Fruit fly (Drosophila melanogaster): ENCODE results near the gene PolE1.

Gene PolE1

dm6 chr3R:23314332-23314731, 33.6 kb upstream of the PolE1 start (continued):
- TF ChIP-seq CG15479 (GFP tag; optimal IDR thresholded peaks at IDR 0.05) (peak; percentile 57), CG8944 (GFP tag; optimal IDR thresholded peaks at IDR 0.05) (no peak), pros (GFP tag; optimal IDR thresholded peaks at IDR 0.05) (peak; percentile 42), sr (GFP tag; IDR thresholded peaks at IDR 0.05) (no peak), sqz (GFP tag; optimal IDR thresholded peaks at IDR 0.05) (peak; percentile 70), zfh1 (GFP tag; IDR thresholded peaks at IDR 0.05) (no peak), Hand (GFP tag; optimal IDR thresholded peaks at IDR 0.05) (no peak), Xrp1 (GFP tag; IDR thresholded peaks at IDR 0.05) (peak; percentile 51), CG11696 (GFP tag; IDR thresholded peaks at IDR 0.05) (peak; percentile 45), CG34376 (GFP tag; optimal IDR thresholded peaks at IDR 0.05) (peak; percentile 76), ftz-f1 (GFP tag; optimal IDR thresholded peaks at IDR 0.05) (peak; percentile 57), CG10543 (GFP tag; optimal IDR thresholded peaks at IDR 0.05) (peak; percentile 56), B-H2 (GFP tag; optimal IDR thresholded peaks at IDR 0.05) (peak; percentile 22), salm (tag; optimal IDR thresholded peaks at IDR 0.05) (peak; percentile 20), CG42726 (GFP tag; IDR thresholded peaks at IDR 0.05; ENCODE audit: partially characterized antibody) (no peak), Dek (tag; optimal IDR thresholded peaks at IDR 0.05) (no peak), H15 (GFP tag; IDR thresholded peaks at IDR 0.05) (no peak), Myb (GFP tag; optimal IDR thresholded peaks at IDR 0.05) (peak; percentile 9), CG9437 (GFP tag; optimal IDR thresholded peaks at IDR 0.05) (peak; percentile 12), prd (optimal IDR thresholded peaks at IDR 0.05) (no peak), prd (GFP tag; IDR thresholded peaks at IDR 0.05) (0 out of 3 replicates have a peak, but pooled peaks have one; percentile 12), HLH54F (GFP tag; optimal IDR thresholded peaks at IDR 0.05) (no peak), Usf (GFP tag; optimal IDR thresholded peaks at IDR 0.05) (no peak), ato (GFP tag; IDR thresholded peaks at IDR 0.05; ENCODE audit: partially characterized antibody) (no peak), shn (GFP tag; optimal IDR thresholded peaks at IDR 0.05) (no peak), CG1832 (GFP tag; optimal IDR thresholded peaks at IDR 0.05) (no peak), CG10267 (tag; optimal IDR thresholded peaks at IDR 0.05) (peak; percentile 11), Eip74EF (GFP tag; optimal IDR thresholded peaks at IDR 0.05) (peak in 1 of 2 experiments; percentile 66), Meics (GFP tag; optimal IDR thresholded peaks at IDR 0.05) (peak; percentile 50), Mes4 (GFP tag; optimal IDR thresholded peaks at IDR 0.05) (peak; percentile 19), CG18619 (GFP tag; optimal IDR thresholded peaks at IDR 0.05) (no peak), Elba2 (GFP tag; optimal IDR thresholded peaks at IDR 0.05) (no peak), Nf-YA (GFP tag; IDR thresholded peaks at IDR 0.05) (peak; percentile 48; the same call in 1 of the 2 replicates), lov (optimal IDR thresholded peaks at IDR 0.05) (no peak), lov (GFP tag; IDR thresholded peaks at IDR 0.05) (peak; percentile 55; the same call in 1 of the 3 replicates), Asciz (GFP tag; optimal IDR thresholded peaks at IDR 0.05) (peak; percentile 47), sens (GFP tag) (peak; percentile 69), lbe (GFP tag; optimal IDR thresholded peaks at IDR 0.05) (no peak), lab (GFP tag; optimal IDR thresholded peaks at IDR 0.05) (peak; percentile 67), CG14710 (tag; optimal IDR thresholded peaks at IDR 0.05) (peak; percentile 12), psq (GFP tag; optimal IDR thresholded peaks at IDR 0.05) (no peak), CG7987 (GFP tag; optimal IDR thresholded peaks at IDR 0.05) (peak; percentile 79), twi (tag; optimal IDR thresholded peaks at IDR 0.05) (peak; percentile 16), sd (tag; optimal IDR thresholded peaks at IDR 0.05) (peak; percentile 1), dmrt99B (tag; optimal IDR thresholded peaks at IDR 0.05) (peak; percentile 24), CG3847 (GFP tag; IDR thresholded peaks at IDR 0.05) (0 out of 2 replicates have a peak, but pooled peaks have one; percentile 17), sob (GFP tag; IDR thresholded peaks at IDR 0.05) (peak; percentile 64), CG34224 (GFP tag; IDR thresholded peaks at IDR 0.05; ENCODE audit: partially characterized antibody) (peak; percentile 22; the same call in 2 of the 3 replicates), CG12071 (GFP tag; optimal IDR thresholded peaks at IDR 0.05) (peak; percentile 58), CG9727 (GFP tag; optimal IDR thresholded peaks at IDR 0.05) (peak; percentile 36), CG8089 (GFP tag; optimal IDR thresholded peaks at IDR 0.05) (peak; percentile 29)
